Fruit fly (Drosophila melanogaster) whole organism, embryonic: ENCODE results near the gene Usp10.

Source experiments
- ATbp ChIP-seq: fragments of 200-800 bp; sonication (Bioruptor generic); optimal IDR thresholded peaks from 2 replicates; lab custom pipeline; 2017; ENCODE audit warnings: missing biosample characterization, mild to moderate bottlenecking, missing genetic modification characterization, missing genetic modification reagents
- CG1024 ChIP-seq: fragments of 200-800 bp; sonication (Bioruptor generic); IDR thresholded peaks from 2 replicates; pipeline ENCODE4 v1.3.6; 2022; ENCODE audit warnings: missing biosample characterization, missing genetic modification characterization
- CG10431 ChIP-seq: fragments of 200-800 bp; sonication (Bioruptor generic); optimal IDR thresholded peaks from 3 replicates; lab custom pipeline; 2018; ENCODE audit warnings: missing biosample characterization, mild to moderate bottlenecking, missing genetic modification characterization
- CG11398 ChIP-seq: fragments of 200-800 bp; sonication (Bioruptor generic); optimal IDR thresholded peaks from 2 replicates; lab custom pipeline; 2016; ENCODE audit warnings: missing biosample characterization, missing genetic modification characterization
- CG13624 ChIP-seq: fragments of 200-800 bp; sonication (Bioruptor generic); optimal IDR thresholded peaks from 2 replicates; lab custom pipeline; 2016; ENCODE audit warnings: missing biosample characterization, missing genetic modification characterization
- CG13775 ChIP-seq: fragments of 200-800 bp; sonication (Bioruptor generic); optimal IDR thresholded peaks from 3 replicates; lab custom pipeline; 2017; ENCODE audit warnings: missing biosample characterization, mild to moderate bottlenecking, missing genetic modification characterization
- CG1529 ChIP-seq: fragments of 200-800 bp; sonication (Bioruptor generic); optimal IDR thresholded peaks from 3 replicates; lab custom pipeline; 2018; ENCODE audit warnings: missing biosample characterization, missing genetic modification characterization
- CG18476 ChIP-seq: fragments of 200-800 bp; sonication (Bioruptor generic); optimal IDR thresholded peaks from 2 replicates; lab custom pipeline; 2016; ENCODE audit warnings: missing biosample characterization, mild to moderate bottlenecking, missing genetic modification characterization
- CG2129 ChIP-seq: fragments of 200-800 bp; sonication (Bioruptor generic); IDR thresholded peaks from 2 replicates; pipeline ENCODE4 v1.3.6; 2022; ENCODE audit warnings: missing biosample characterization, missing genetic modification characterization; ENCODE audit not compliant: partially characterized antibody
- CG30403 ChIP-seq: fragments of 200-800 bp; sonication (Bioruptor generic); optimal IDR thresholded peaks from 3 replicates; lab custom pipeline; 2016; ENCODE audit warnings: missing biosample characterization, missing genetic modification characterization
- CG32532 ChIP-seq: fragments of 200-800 bp; sonication (Bioruptor generic); IDR thresholded peaks from 2 replicates; pipeline ENCODE4 v1.3.6; 2022; ENCODE audit warnings: missing biosample characterization, missing genetic modification characterization
- CG34376 ChIP-seq: fragments of 200-800 bp; sonication (Bioruptor generic); optimal IDR thresholded peaks from 2 replicates; lab custom pipeline; 2018; ENCODE audit warnings: missing biosample characterization, mild to moderate bottlenecking, missing genetic modification characterization
- CG4328 ChIP-seq: fragments of 200-800 bp; sonication (Bioruptor generic); optimal IDR thresholded peaks from 3 replicates; lab custom pipeline; 2017; ENCODE audit warnings: missing biosample characterization, missing genetic modification reagents, missing genetic modification characterization
- CG4360 ChIP-seq: fragments of 200-800 bp; sonication (Bioruptor generic); IDR thresholded peaks from 2 replicates; pipeline ENCODE4 v1.3.6; 2022; ENCODE audit warnings: missing biosample characterization, missing genetic modification characterization
- CG4820 ChIP-seq: fragments of 200-800 bp; sonication (Bioruptor generic); optimal IDR thresholded peaks from 3 replicates; lab custom pipeline; 2016; ENCODE audit warnings: missing biosample characterization, missing genetic modification characterization
- CG4854 ChIP-seq: fragments of 200-800 bp; sonication (Bioruptor generic); optimal IDR thresholded peaks from 2 replicates; lab custom pipeline; 2016; ENCODE audit warnings: missing biosample characterization, missing genetic modification characterization, inconsistent platforms
- CG7357 ChIP-seq: fragments of 200-800 bp; sonication (Bioruptor generic); IDR thresholded peaks from 3 replicates; pipeline ENCODE4 v1.3.6; 2022; ENCODE audit warnings: missing biosample characterization, missing genetic modification characterization
- CG7928 ChIP-seq: fragments of 200-800 bp; sonication (Bioruptor generic); optimal IDR thresholded peaks from 2 replicates; lab custom pipeline; 2017; ENCODE audit warnings: missing biosample characterization, mild to moderate bottlenecking, missing genetic modification characterization
- CG7963 ChIP-seq: fragments of 200-800 bp; sonication (Bioruptor generic); IDR thresholded peaks from 3 replicates; pipeline ENCODE4 v1.3.6; 2022; ENCODE audit warnings: missing biosample characterization, missing genetic modification characterization; ENCODE audit not compliant: partially characterized antibody
- CG7987 ChIP-seq: fragments of 200-800 bp; sonication (Bioruptor generic); optimal IDR thresholded peaks from 2 replicates; lab custom pipeline; 2018; ENCODE audit warnings: missing biosample characterization, mild to moderate bottlenecking, missing genetic modification characterization, moderate library complexity
- CG8478 ChIP-seq: fragments of >200 bp; optimal IDR thresholded peaks from 2 replicates; lab custom pipeline; 2018
- CTCF ChIP-seq: fragments of 200-800 bp; sonication (Bioruptor generic); optimal IDR thresholded peaks from 2 replicates; lab custom pipeline; 2017; ENCODE audit warnings: missing biosample characterization, mild to moderate bottlenecking, missing genetic modification characterization, moderate library complexity
- Doc2 ChIP-seq: fragments of 200-800 bp; sonication (Bioruptor generic); IDR thresholded peaks from 2 replicates; pipeline ENCODE4 v1.3.6; 2022; ENCODE audit warnings: missing biosample characterization, missing genetic modification characterization
- Lhr ChIP-seq: fragments of 200-800 bp; sonication (Bioruptor generic); optimal IDR thresholded peaks from 3 replicates; lab custom pipeline; 2017; ENCODE audit warnings: mild to moderate bottlenecking, missing biosample characterization, missing genetic modification reagents, missing genetic modification characterization
- MBD-R2 ChIP-seq: fragments of 200-800 bp; sonication (Bioruptor generic); IDR thresholded peaks from 2 replicates; pipeline ENCODE4 v1.3.6; 2022; ENCODE audit warnings: missing biosample characterization, missing genetic modification characterization
- NC2β ChIP-seq: fragments of 200-800 bp; sonication (Bioruptor generic); optimal IDR thresholded peaks from 2 replicates; lab custom pipeline; 2016; ENCODE audit warnings: missing biosample characterization, missing genetic modification characterization
- Nf-YA ChIP-seq: fragments of 200-800 bp; sonication (Bioruptor generic); IDR thresholded peaks from 2 replicates; pipeline ENCODE4 v1.3.6; 2022; ENCODE audit warnings: missing biosample characterization, missing genetic modification characterization
- Oaz ChIP-seq: fragments of 200-800 bp; sonication (Bioruptor generic); IDR thresholded peaks from 2 replicates; pipeline ENCODE4 v1.3.6; 2022; ENCODE audit warnings: missing biosample characterization, missing genetic modification characterization
- Rfx ChIP-seq: fragments of 200-800 bp; sonication (Bioruptor generic); IDR thresholded peaks from 2 replicates; pipeline ENCODE4 v1.3.6; 2022; ENCODE audit warnings: missing biosample characterization, missing genetic modification characterization
- Side ChIP-seq: fragments of 200-800 bp; sonication (Bioruptor generic); optimal IDR thresholded peaks from 2 replicates; lab custom pipeline; 2016; ENCODE audit warnings: missing biosample characterization, missing genetic modification characterization
- Sin3A ChIP-seq: fragments of >200 bp; optimal IDR thresholded peaks from 2 replicates; lab custom pipeline; 2018
- Sox100B ChIP-seq: fragments of 200-800 bp; sonication (Bioruptor generic); optimal IDR thresholded peaks from 3 replicates; lab custom pipeline; 2018; ENCODE audit warnings: missing biosample characterization, mild to moderate bottlenecking, missing genetic modification characterization
- TFAM ChIP-seq: fragments of 200-800 bp; sonication (Bioruptor generic); optimal IDR thresholded peaks from 2 replicates; lab custom pipeline; 2017; ENCODE audit warnings: missing biosample characterization, missing genetic modification characterization, inconsistent platforms
- bbx ChIP-seq: fragments of 200-800 bp; sonication (Bioruptor generic); IDR thresholded peaks from 2 replicates; pipeline ENCODE4 v1.3.6; 2022; ENCODE audit warnings: missing biosample characterization, missing genetic modification characterization; ENCODE audit not compliant: partially characterized antibody
- caup ChIP-seq: fragments of 200-800 bp; sonication (Bioruptor generic); optimal IDR thresholded peaks from 3 replicates; lab custom pipeline; 2017; ENCODE audit warnings: missing biosample characterization, mild to moderate bottlenecking, missing genetic modification characterization, moderate library complexity; ENCODE audit not compliant: severe bottlenecking
- chinmo ChIP-seq: fragments of 200-800 bp; sonication (Bioruptor generic); IDR thresholded peaks from 4 replicates; pipeline ENCODE4 v1.3.6; 2022; ENCODE audit warnings: missing biosample characterization, missing genetic modification characterization; ENCODE audit not compliant: partially characterized antibody
- chm ChIP-seq: fragments of 200-800 bp; sonication (Bioruptor generic); IDR thresholded peaks from 2 replicates; pipeline ENCODE4 v1.3.6; 2022; ENCODE audit warnings: missing biosample characterization, missing genetic modification characterization
- dati ChIP-seq: fragments of 200-800 bp; sonication (Bioruptor generic); IDR thresholded peaks from 2 replicates; pipeline ENCODE4 v1.3.6; 2022; ENCODE audit warnings: missing biosample characterization, missing genetic modification characterization
- dmrt11E ChIP-seq: fragments of 200-800 bp; sonication (Bioruptor generic); optimal IDR thresholded peaks from 3 replicates; lab custom pipeline; 2018; ENCODE audit warnings: missing biosample characterization, mild to moderate bottlenecking, missing genetic modification characterization, moderate library complexity
- dpn ChIP-seq, 2 experiments: fragments of 200-800 bp; sonication (Bioruptor generic); optimal IDR thresholded peaks; 3 replicates each; lab custom pipeline; 2016; ENCODE audit warnings: missing biosample characterization in 2 of 2, missing genetic modification characterization in 2 of 2
- ems ChIP-seq: fragments of 200-800 bp; sonication (Bioruptor generic); optimal IDR thresholded peaks from 3 replicates; lab custom pipeline; 2016; ENCODE audit warnings: missing biosample characterization, missing genetic modification characterization
- fd96Cb ChIP-seq: fragments of 200-800 bp; sonication (Bioruptor generic); optimal IDR thresholded peaks from 2 replicates; lab custom pipeline; 2018; ENCODE audit warnings: missing biosample characterization, mild to moderate bottlenecking, missing genetic modification characterization, moderate library complexity
- gsb ChIP-seq: fragments of 200-800 bp; sonication (Bioruptor generic); IDR thresholded peaks from 2 replicates; pipeline ENCODE4 v1.3.6; 2022; ENCODE audit warnings: missing biosample characterization, missing genetic modification characterization
- her ChIP-seq: fragments of 200-800 bp; sonication (Bioruptor generic); optimal IDR thresholded peaks from 2 replicates; lab custom pipeline; 2016; ENCODE audit warnings: missing biosample characterization, missing genetic modification characterization
- kay ChIP-seq: fragments of 200-800 bp; sonication (Bioruptor generic); optimal IDR thresholded peaks from 2 replicates; lab custom pipeline; 2016; ENCODE audit warnings: missing biosample characterization, missing genetic modification characterization
- mld ChIP-seq: fragments of 200-800 bp; sonication (Bioruptor generic); IDR thresholded peaks from 3 replicates; pipeline ENCODE4 v1.3.6; 2022; ENCODE audit warnings: missing biosample characterization, missing genetic modification characterization; ENCODE audit not compliant: partially characterized antibody
- salm ChIP-seq: fragments of 200-800 bp; sonication (Bioruptor generic); optimal IDR thresholded peaks from 2 replicates; lab custom pipeline; 2018; ENCODE audit warnings: missing biosample characterization, mild to moderate bottlenecking, missing genetic modification characterization
- scrt ChIP-seq: fragments of 200-800 bp; sonication (Bioruptor generic); optimal IDR thresholded peaks from 2 replicates; lab custom pipeline; 2018; ENCODE audit warnings: missing biosample characterization, mild to moderate bottlenecking, missing genetic modification characterization, moderate library complexity
- sd ChIP-seq: fragments of 200-800 bp; sonication (Bioruptor generic); optimal IDR thresholded peaks from 3 replicates; lab custom pipeline; 2018; ENCODE audit warnings: missing biosample characterization, mild to moderate bottlenecking, missing genetic modification characterization, moderate library complexity
- slbo ChIP-seq: fragments of 200-800 bp; sonication (Bioruptor generic); IDR thresholded peaks from 2 replicates; pipeline ENCODE4 v1.3.6; 2022; ENCODE audit warnings: missing biosample characterization, missing genetic modification characterization
- slp2 ChIP-seq: fragments of 200-800 bp; sonication (Bioruptor generic); optimal IDR thresholded peaks from 2 replicates; lab custom pipeline; 2016; ENCODE audit warnings: missing biosample characterization, missing genetic modification characterization
- vnd ChIP-seq: fragments of 200-800 bp; sonication (Bioruptor generic); IDR thresholded peaks from 3 replicates; pipeline ENCODE4 v1.3.6; 2022; ENCODE audit warnings: missing biosample characterization, missing genetic modification characterization; ENCODE audit not compliant: partially characterized antibody

Gene Usp10

DNA sequence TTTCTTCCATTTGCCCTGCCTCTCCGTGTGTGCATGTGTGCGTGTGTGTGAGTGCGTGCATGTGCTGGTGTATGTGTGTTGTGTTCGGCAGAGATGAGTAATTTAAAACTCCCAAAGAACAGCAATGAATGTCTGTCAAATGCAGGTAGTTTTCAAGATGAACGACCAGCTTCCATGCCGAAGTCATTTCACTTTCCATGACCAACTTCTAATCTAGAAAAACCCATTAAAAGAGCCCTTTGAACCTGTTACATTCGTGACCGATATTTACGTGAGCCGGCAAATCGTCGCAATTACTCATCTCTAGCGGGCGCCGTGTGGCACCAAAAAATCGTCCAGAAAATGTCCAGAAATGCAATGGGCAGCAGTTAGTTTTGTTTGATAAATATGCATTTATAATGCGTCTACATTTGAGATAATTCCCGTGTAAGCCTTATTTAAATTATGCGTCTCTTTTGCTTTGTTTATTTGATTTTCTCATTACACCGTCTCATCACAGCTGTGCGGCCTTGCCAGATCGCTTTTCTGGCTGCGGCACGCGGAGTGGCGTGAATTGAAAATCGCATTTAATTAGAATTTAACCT is 782 bp downstream of the Usp10 start:
- TF ChIP-seq CG2129 (peak; percentile 64), ems (no peak), CG7357 (GFP tag; lab: Robert Waterston, UW) (no peak), sd (no peak), Sox100B (no peak), CG7987 (no peak), NC2β (no peak), TFAM (no peak), CG4820 (GFP tag; lab: Kevin White, UChicago) (peak; percentile 12), CG18476 (no peak), CG4854 (GFP tag; lab: Kevin White, UChicago) (no peak), CG10431 (no peak), vnd (GFP tag; lab: Robert Waterston, UW) (peak; percentile 85), CG7963 (GFP tag; lab: Robert Waterston, UW) (peak; percentile 61; the same call in 2 of the 3 replicates), caup (GFP tag; lab: Kevin White, UChicago) (no peak), her (GFP tag; lab: Kevin White, UChicago) (peak; percentile 86), slbo (GFP tag; lab: Robert Waterston, UW) (peak; percentile 61), Side (GFP tag; lab: Kevin White, UChicago) (peak; percentile 40), kay (GFP tag; lab: Kevin White, UChicago) (peak; percentile 27), CG32532 (GFP tag; lab: Robert Waterston, UW) (peak; percentile 61), scrt (GFP tag; lab: Kevin White, UChicago) (peak; percentile 80), slp2 (GFP tag; lab: Kevin White, UChicago) (peak; percentile 60), CG4328 (GFP tag; lab: Kevin White, UChicago) (no peak), Rfx (GFP tag; lab: Robert Waterston, UW) (peak; percentile 53; the same call in 1 of the 2 replicates), dati (GFP tag; lab: Robert Waterston, UW) (no peak), CG11398 (GFP tag; lab: Kevin White, UChicago) (no peak), bbx (GFP tag; lab: Robert Waterston, UW) (no peak; the same call in 1 of the 2 replicates), CG1529 (GFP tag; lab: Kevin White, UChicago) (no peak), CTCF (GFP tag; lab: Kevin White, UChicago) (no peak), fd96Cb (tag; lab: Kevin White, UChicago) (no peak), mld (GFP tag; lab: Robert Waterston, UW) (peak; percentile 74; the same call in 1 of the 3 replicates), CG4360 (no peak), salm (no peak), CG8478 (lab: Kevin White, UChicago) (peak; percentile 85), MBD-R2 (GFP tag; lab: Robert Waterston, UW) (peak; percentile 56), dpn (GFP tag; optimal IDR thresholded peaks at IDR 0.05; lab: Kevin White, UChicago) (peak; percentile 28 to 45), CG7928 (GFP tag; lab: Kevin White, UChicago) (no peak), Lhr (GFP tag; lab: Kevin White, UChicago) (no peak), CG13624 (GFP tag; lab: Kevin White, UChicago) (peak; percentile 66), CG34376 (no peak), CG1024 (GFP tag; lab: Robert Waterston, UW) (no peak), CG30403 (GFP tag; lab: Kevin White, UChicago) (peak; percentile 70), chinmo (GFP tag; lab: Robert Waterston, UW) (peak; percentile 75; the same call in 1 of the 4 replicates), dmrt11E (tag; lab: Kevin White, UChicago) (no peak), Sin3A (lab: Kevin White, UChicago) (peak; percentile 93), Doc2 (GFP tag; lab: Robert Waterston, UW) (no peak), CG13775 (GFP tag; lab: Kevin White, UChicago) (peak; percentile 55), ATbp (GFP tag; lab: Kevin White, UChicago) (no peak), chm (GFP tag; lab: Robert Waterston, UW) (no peak), gsb (GFP tag; lab: Robert Waterston, UW) (no peak), Nf-YA (GFP tag; lab: Robert Waterston, UW) (no peak), Oaz (GFP tag; lab: Robert Waterston, UW) (no peak)
